Worm (Caenorhabditis elegans) whole organism, L4/young adult: ENCODE results near the gene K07F5.14.
"Not testable (repeated sequence)": the region's sequence is repeated elsewhere in the genome, so short reads cannot be mapped to it uniquely, and the experiment has no call there.

Source experiments
- W03F9.2 ChIP-seq: fragments of 150-350 bp; optimal IDR thresholded peaks from 2 replicates; lab custom pipeline; 2014; ENCODE audit warnings: missing biosample characterization, missing genetic modification characterization
- dao-5 ChIP-seq: sonication (generic microtip); optimal IDR thresholded peaks from 2 replicates; lab custom pipeline; 2016; ENCODE audit warnings: missing genotype, missing genetic modification characterization, moderate library complexity, missing compliant biosample characterization
- him-1 ChIP-seq: sonication (generic microtip); optimal IDR thresholded peaks from 2 replicates; lab custom pipeline; 2016; ENCODE audit warnings: missing genotype, missing genetic modification reagents, missing genetic modification characterization, missing compliant biosample characterization

The K07F5.14 gene

DNA sequence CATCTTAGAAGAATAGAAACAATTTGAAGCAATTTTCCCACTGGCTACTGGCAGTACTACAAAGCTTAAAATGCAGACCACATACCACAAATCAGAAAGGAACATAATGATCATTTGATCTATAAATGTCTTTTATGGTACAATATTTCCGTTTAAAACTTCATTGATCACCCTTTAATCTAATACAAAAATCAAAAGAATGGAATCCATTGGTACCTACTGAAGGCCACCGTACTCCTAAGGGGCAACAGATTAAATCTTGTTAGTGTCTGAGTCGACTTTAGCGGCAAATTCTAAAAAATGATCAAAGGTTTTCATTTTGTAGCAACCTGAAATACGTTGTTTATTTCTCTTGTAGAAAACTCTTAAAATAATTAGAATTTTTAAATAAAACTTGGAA is 10.2 kb downstream of the K07F5.14 start:
- TF ChIP-seq him-1 (tag; lab: Kevin White, UChicago) = no peak
- no peak for TF ChIP-seq dao-5 (tag; lab: Kevin White, UChicago)
- no peak for TF ChIP-seq W03F9.2 (tag; lab: Kevin White, UChicago)

DNA sequence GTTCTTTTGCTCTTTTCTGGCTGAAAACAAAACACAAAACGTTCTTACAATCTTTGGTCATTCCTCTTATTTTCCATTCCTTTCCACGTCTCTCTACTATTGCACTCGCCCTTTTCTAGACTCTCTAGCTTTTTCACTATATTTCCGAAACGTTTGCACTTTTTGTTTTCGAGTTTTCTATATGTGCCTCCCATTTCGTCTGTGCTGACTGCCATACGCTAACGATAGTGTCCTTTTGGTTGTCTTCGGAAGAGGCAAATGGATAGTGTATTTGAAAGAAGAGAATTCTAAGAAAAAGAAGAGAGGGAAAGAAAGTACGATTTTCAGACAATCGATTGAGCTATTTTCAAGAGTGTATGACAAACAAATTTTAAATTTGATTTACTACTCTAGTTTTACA is 10.8 kb downstream of the K07F5.14 start:
- TF ChIP-seq dao-5 (tag; lab: Kevin White, UChicago) (no peak), W03F9.2 (tag; lab: Kevin White, UChicago) (no peak), him-1 (tag; lab: Kevin White, UChicago) (no peak)

ce11 chrIV:9873837-9874236 is 11.8 kb downstream of the K07F5.14 start:
- TF ChIP-seq W03F9.2 (tag; lab: Kevin White, UChicago) = peak; percentile 30
- no peak for TF ChIP-seq him-1 (tag; lab: Kevin White, UChicago)
- TF ChIP-seq dao-5 (tag; lab: Kevin White, UChicago) = no peak

ce11 chrIV:9875646-9876045 is 13.6 kb downstream of the K07F5.14 start:
- TF ChIP-seq dao-5 (tag; lab: Kevin White, UChicago) = no peak
- no peak for TF ChIP-seq him-1 (tag; lab: Kevin White, UChicago)
- no peak for TF ChIP-seq W03F9.2 (tag; lab: Kevin White, UChicago)

- no peak for TF ChIP-seq W03F9.2 (tag; lab: Kevin White, UChicago)
- no peak for TF ChIP-seq dao-5 (tag; lab: Kevin White, UChicago)
- TF ChIP-seq him-1 (tag; lab: Kevin White, UChicago) = no peak
Observed at ce11 chrIV:9878893-9879379, 16.9 kb downstream of the K07F5.14 start, which contains the start of gene nhr-4. TSS of gene nhr-4 (plus strand) at chrIV:9879329.

ce11 chrIV:9884257-9884656 is 22.2 kb downstream of the K07F5.14 start, which contains the start of the genes prp-18 and mccc-1:
TSS of gene prp-18 (minus strand) at chrIV:9884383.
TSS of gene mccc-1 (plus strand) at chrIV:9884570.
- no peak for TF ChIP-seq dao-5 (tag; lab: Kevin White, UChicago)
- TF ChIP-seq him-1 (tag; lab: Kevin White, UChicago) = no peak
- no peak for TF ChIP-seq W03F9.2 (tag; lab: Kevin White, UChicago)

- no peak for TF ChIP-seq W03F9.2 (tag; lab: Kevin White, UChicago)
- no peak for TF ChIP-seq dao-5 (tag; lab: Kevin White, UChicago)
- TF ChIP-seq him-1 (tag; lab: Kevin White, UChicago) = no peak
Observed at ce11 chrIV:9889857-9890256, 27.8 kb downstream of the K07F5.14 start, which contains the start of gene ttbk-3. TSS of gene ttbk-3 (minus strand) at chrIV:9889957.

- TF ChIP-seq W03F9.2 (tag; lab: Kevin White, UChicago) = no peak
- TF ChIP-seq him-1 (tag; lab: Kevin White, UChicago) = no peak
- no peak for TF ChIP-seq dao-5 (tag; lab: Kevin White, UChicago)
Observed at ce11 chrIV:9891938-9892337, 29.9 kb downstream of the K07F5.14 start, which contains the start of gene F32B6.4. TSS of gene F32B6.4 (minus strand) at chrIV:9892038.

- not testable (repeated sequence) for TF ChIP-seq dao-5, W03F9.2, him-1 (tag; lab: Kevin White, UChicago)
Observed at ce11 chrIV:9893649-9894048, 31.6 kb downstream of the K07F5.14 start, which contains the start of gene sss-1. TSS of gene sss-1 (minus strand) at chrIV:9893749.

ce11 chrIV:9894331-9894730 is 32.3 kb downstream of the K07F5.14 start, which contains the start of gene msp-77:
TSS of gene msp-77 (plus strand) at chrIV:9894631.
- not testable (repeated sequence) for TF ChIP-seq W03F9.2, dao-5, him-1 (tag; lab: Kevin White, UChicago)

DNA sequence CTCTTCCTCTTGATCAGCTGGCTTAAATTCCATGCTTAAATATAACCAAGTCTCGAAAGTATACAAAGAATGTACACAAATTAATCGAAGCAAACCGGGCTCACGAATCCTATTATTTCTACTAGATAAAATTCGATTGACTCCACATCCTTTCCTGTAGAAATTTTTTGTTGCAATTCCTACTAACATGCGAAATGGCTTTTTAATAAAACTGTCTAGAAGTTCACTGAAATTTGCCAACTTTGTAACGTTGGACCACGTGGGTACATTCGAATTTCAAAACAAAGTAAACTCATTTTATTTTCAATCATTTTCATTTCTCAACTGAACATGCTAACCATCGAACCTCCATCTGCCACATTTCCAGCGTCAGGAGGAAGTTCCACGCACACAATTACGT is 33.1 kb downstream of the K07F5.14 start, which contains the start of gene ssp-32:
ssp-32 (plus strand) TSS at position 301 of the 400 bp plus-strand sequence.
- TF ChIP-seq him-1 (tag; lab: Kevin White, UChicago) = no peak
- TF ChIP-seq dao-5 (tag; lab: Kevin White, UChicago) = no peak
- no peak for TF ChIP-seq W03F9.2 (tag; lab: Kevin White, UChicago)

DNA sequence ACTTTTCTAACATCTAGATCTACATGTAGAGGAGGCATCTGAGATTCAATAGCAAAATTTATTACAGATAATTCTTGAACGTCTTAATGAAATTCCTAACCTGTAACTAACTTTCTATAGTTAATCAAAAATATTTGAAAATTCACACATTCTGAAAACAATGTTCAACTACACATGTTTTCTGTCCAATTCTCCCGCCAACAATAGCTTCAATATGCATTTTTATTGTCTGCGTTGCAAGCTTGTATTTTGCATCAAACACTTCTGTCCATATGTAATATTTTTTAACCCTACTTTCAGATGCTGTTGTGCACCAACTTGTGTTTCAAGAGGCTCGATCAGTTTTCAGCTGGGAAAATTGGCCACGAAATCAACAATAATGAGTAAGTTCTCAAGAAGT is 36.7 kb downstream of the K07F5.14 start, which contains the start of gene tbc-3:
tbc-3 (plus strand) TSS at position 301 of the 400 bp plus-strand sequence.
- no peak for TF ChIP-seq dao-5 (tag; lab: Kevin White, UChicago)
- TF ChIP-seq him-1 (tag; lab: Kevin White, UChicago) = no peak
- TF ChIP-seq W03F9.2 (tag; lab: Kevin White, UChicago) = no peak

DNA sequence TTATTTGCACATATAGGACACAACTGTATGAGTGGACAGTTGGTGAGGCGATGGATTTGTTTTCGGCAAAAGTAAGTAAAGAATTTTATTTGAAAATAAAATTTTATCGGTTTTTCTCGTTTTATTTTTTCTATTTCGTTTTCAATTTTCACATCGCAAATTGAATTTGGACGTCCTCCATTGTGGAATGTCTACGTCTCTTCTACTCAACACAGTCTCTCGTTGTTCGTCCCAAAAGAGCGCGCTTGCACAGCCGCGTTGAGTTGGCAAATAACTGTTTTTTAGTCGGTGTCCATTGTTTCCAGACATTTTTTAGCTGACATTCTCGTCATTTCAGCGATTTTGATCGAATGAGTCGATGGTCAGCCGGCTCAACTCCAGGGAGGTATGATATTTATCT is 37.2 kb downstream of the K07F5.14 start:
- no peak for TF ChIP-seq W03F9.2 (tag; lab: Kevin White, UChicago)
- no peak for TF ChIP-seq him-1 (tag; lab: Kevin White, UChicago)
- TF ChIP-seq dao-5 (tag; lab: Kevin White, UChicago) = no peak

- no peak for TF ChIP-seq W03F9.2 (tag; lab: Kevin White, UChicago)
Observed at ce11 chrIV:9903608-9904007, 41.6 kb downstream of the K07F5.14 start, which contains the start of gene best-13. TSS of gene best-13 (plus strand) at chrIV:9903908.
